Worm (Caenorhabditis elegans): ENCODE data around the gene F07E5.7.
"Not testable (repeated sequence)": the region's sequence is repeated elsewhere in the genome, so short reads cannot be mapped to it uniquely, and the experiment has no call there.

Gene F07E5.7

DNA sequence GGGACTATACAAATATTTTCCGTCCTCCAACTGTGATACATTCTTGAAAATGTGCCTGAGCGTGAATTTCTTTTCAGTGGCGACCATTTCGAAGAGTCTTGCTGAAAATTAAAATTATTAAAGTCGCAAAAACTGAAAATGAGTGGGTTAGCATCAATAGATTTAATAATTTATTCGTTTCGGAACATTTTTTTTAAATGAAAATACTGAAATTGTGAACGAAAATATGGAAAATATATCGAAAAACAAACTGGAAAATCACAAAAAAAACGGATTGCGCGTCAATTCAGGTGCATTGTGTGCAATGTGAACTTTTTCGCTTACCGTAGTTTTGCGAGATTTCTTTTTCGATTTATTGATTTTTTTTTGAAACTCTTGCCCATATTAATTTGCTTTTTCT, 39.5 kb downstream of the F07E5.7 start, which contains the start of gene bath-5:
bath-5 (minus strand) TSS at position 101 of the 400 bp plus-strand sequence.
- no peak for TF ChIP-seq fax-1 (tag; optimal IDR thresholded peaks at IDR 0.05)

DNA sequence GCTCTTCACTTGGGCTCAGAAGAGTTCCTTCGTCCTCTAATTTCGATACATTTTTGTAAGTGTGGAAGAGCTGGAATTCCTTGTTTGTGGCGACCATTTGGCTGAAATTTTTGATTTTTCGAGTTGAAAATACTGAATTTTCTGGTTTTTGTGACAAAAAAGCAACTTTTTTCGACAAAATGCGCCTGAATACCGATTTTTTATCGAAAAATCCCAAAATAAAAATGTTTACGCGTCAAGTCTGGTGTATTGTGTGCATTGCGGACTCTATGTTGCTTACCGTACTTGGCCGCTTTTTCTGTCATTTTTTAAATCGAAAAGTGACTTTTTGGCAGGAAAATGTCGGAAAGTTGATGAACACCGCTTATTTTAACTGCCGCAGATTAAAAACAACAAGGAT, 41.0 kb downstream of the F07E5.7 start, which contains the start of gene bath-3:
bath-3 (minus strand) TSS at position 101 of the 400 bp plus-strand sequence.
- TF ChIP-seq pag-3 (tag; optimal IDR thresholded peaks at IDR 0.05; ENCODE audit: borderline replicate concordance) (no peak), pqm-1 (tag; optimal IDR thresholded peaks at IDR 0.05) (no peak), Y22D7AL.16 (tag; optimal IDR thresholded peaks at IDR 0.05) (no peak), hlh-8 (tag; optimal IDR thresholded peaks at IDR 0.05) (no peak)

DNA sequence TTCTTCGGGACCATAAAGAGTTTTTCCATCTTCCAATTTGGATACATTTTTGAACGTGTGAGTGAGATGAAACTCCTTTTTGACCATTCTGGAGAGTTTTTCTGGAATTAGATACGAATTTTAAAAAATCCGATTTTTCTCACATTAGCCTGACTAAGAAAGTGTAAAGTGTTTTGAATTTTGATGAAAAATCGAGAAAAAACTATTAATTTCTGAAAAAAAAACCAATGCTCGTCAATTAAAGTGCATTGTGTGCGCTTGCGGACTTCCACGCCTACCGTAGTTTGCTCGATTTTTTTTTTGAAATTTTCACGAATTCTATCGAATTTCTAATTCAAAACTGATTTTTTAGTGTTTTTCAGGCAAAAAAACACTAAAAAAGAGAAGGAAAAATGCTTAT, 42.6 kb downstream of the F07E5.7 start, which contains the start of gene bath-1:
bath-1 (minus strand) TSS at position 101 of the 400 bp plus-strand sequence.
- TF ChIP-seq ceh-48 (tag; optimal IDR thresholded peaks at IDR 0.05) (no peak), zip-5 (tag; optimal IDR thresholded peaks at IDR 0.05) (no peak), ceh-14 (tag; optimal IDR thresholded peaks at IDR 0.05) (no peak)

DNA sequence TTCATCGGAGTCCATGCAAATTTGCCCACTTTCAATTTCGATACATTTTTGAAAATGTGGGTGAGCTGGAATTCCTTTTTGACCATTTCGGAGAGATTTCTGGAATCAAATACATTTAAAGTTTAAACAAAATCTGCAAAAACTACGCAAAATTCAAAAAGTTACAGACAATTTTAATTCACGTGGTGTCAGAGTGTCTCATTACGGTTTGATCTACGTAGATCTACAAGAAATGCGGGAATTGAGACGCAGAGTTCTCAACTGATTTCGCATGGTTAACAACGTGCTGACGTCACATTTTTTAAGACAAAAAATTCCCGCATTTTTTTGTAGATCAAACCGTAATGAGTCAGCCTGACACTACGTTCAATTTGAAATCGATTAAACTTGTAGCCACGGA, 44.8 kb downstream of the F07E5.7 start, which contains the start of gene bath-21:
bath-21 (minus strand) TSS at position 101 of the 400 bp plus-strand sequence.
- TF ChIP-seq ets-4 (tag; optimal IDR thresholded peaks at IDR 0.05): no peak
- TF ChIP-seq ceh-30 (tag; optimal IDR thresholded peaks at IDR 0.05): no peak
- no peak for TF ChIP-seq hlh-13 (GFP tag; optimal IDR thresholded peaks at IDR 0.05)
- TF ChIP-seq ceh-19 (GFP tag; optimal IDR thresholded peaks at IDR 0.05): no peak
- no peak for TF ChIP-seq odd-2 (tag; optimal IDR thresholded peaks at IDR 0.05)
- TF ChIP-seq tbx-2 (tag; optimal IDR thresholded peaks at IDR 0.05): no peak
- TF ChIP-seq ceh-22 (tag; optimal IDR thresholded peaks at IDR 0.05): no peak
- TF ChIP-seq tbx-7 (tag; optimal IDR thresholded peaks at IDR 0.05): no peak
- no peak for TF ChIP-seq elt-4 (tag; optimal IDR thresholded peaks at IDR 0.05)
- TF ChIP-seq sdc-2 (tag; optimal IDR thresholded peaks at IDR 0.05): no peak
- TF ChIP-seq sox-2 (GFP tag; IDR thresholded peaks at IDR 0.05): no peak
- TF ChIP-seq hlh-8 (tag; optimal IDR thresholded peaks at IDR 0.05): no peak
- TF ChIP-seq fkh-10 (GFP tag; optimal IDR thresholded peaks at IDR 0.05): no peak
- no peak for TF ChIP-seq ceh-6 (GFP tag; optimal IDR thresholded peaks at IDR 0.05)
- TF ChIP-seq C38D4.7 (GFP tag; optimal IDR thresholded peaks at IDR 0.05): no peak
- TF ChIP-seq ref-2 (tag; optimal IDR thresholded peaks at IDR 0.05): no peak
- no peak for TF ChIP-seq gmeb-2 (tag; optimal IDR thresholded peaks at IDR 0.05)

DNA sequence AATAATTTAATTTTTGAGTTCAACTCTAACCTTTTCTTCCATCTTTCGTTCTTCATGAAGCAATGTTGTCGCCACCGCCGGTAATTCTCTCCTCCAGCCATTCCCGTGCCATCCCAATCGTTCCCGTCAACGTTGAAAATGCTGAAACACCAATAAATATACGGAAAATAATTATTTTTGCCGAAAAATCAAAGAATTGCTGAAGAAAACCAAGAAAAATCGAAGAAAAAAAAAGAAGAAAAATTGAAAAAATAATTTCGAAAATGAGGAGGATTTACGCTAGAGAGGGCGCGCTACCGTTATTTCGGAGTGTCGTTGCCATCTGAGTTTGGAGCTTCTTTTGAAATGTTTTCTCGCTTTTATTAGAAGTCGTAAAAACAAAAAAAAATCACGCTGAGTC, 47.8 kb downstream of the F07E5.7 start, which contains the start of gene cya-2:
cya-2 (minus strand) TSS at position 101 of the 400 bp plus-strand sequence.
- TF ChIP-seq ttx-3 (tag; optimal IDR thresholded peaks at IDR 0.05); sox-2 (GFP tag; IDR thresholded peaks at IDR 0.05); hlh-13 (GFP tag; optimal IDR thresholded peaks at IDR 0.05): not testable (repeated sequence)

Data from whole organism, late embryonic.